Fruit fly (Drosophila melanogaster) whole organism, prepupa: ENCODE data around the gene Cdc45.

Experiments
- Blimp-1 ChIP-seq: fragments of 200-800 bp; sonication (Bioruptor generic); optimal IDR thresholded peaks from 3 replicates; lab custom pipeline; 2017; ENCODE audit warnings: missing biosample characterization, missing genetic modification characterization, mild to moderate bottlenecking, moderate library complexity, missing genetic modification reagents
- CG10669 ChIP-seq: fragments of 200-800 bp; sonication (Bioruptor generic); optimal IDR thresholded peaks from 3 replicates; lab custom pipeline; 2018; ENCODE audit warnings: missing biosample characterization, mild to moderate bottlenecking, missing genetic modification characterization, moderate library complexity
- CG11762 ChIP-seq: fragments of 200-800 bp; sonication (Bioruptor generic); optimal IDR thresholded peaks from 3 replicates; lab custom pipeline; 2016; ENCODE audit warnings: missing biosample characterization, missing genetic modification characterization; ENCODE audit not compliant: insufficient read depth
- CG15336 ChIP-seq: fragments of 200-800 bp; sonication (Bioruptor generic); IDR thresholded peaks from 2 replicates; pipeline ENCODE4 v1.3.6; 2022; ENCODE audit warnings: missing biosample characterization, missing genetic modification characterization
- CG16779 ChIP-seq: fragments of 200-800 bp; sonication (Bioruptor generic); optimal IDR thresholded peaks from 3 replicates; lab custom pipeline; 2017; ENCODE audit warnings: missing biosample characterization, mild to moderate bottlenecking, missing genetic modification characterization
- CG34406 ChIP-seq: fragments of 200-800 bp; sonication (Bioruptor generic); optimal IDR thresholded peaks from 3 replicates; lab custom pipeline; 2016; ENCODE audit warnings: missing biosample characterization, missing genetic modification characterization
- CG4318 ChIP-seq: fragments of 200-800 bp; sonication (Bioruptor generic); optimal IDR thresholded peaks from 3 replicates; lab custom pipeline; 2017; ENCODE audit warnings: missing biosample characterization, mild to moderate bottlenecking, missing genetic modification characterization
- CG6792 ChIP-seq: fragments of 200-800 bp; sonication (Bioruptor generic); optimal IDR thresholded peaks from 3 replicates; lab custom pipeline; 2016; ENCODE audit warnings: missing biosample characterization, missing genetic modification characterization
- CG6808 ChIP-seq: fragments of 200-800 bp; sonication (Bioruptor generic); optimal IDR thresholded peaks from 3 replicates; lab custom pipeline; 2017; ENCODE audit warnings: missing biosample characterization, missing genetic modification characterization, mild to moderate bottlenecking, moderate library complexity, missing genetic modification reagents
- CG6854 ChIP-seq: fragments of 200-800 bp; sonication (Bioruptor generic); optimal IDR thresholded peaks from 2 replicates; lab custom pipeline; 2017; ENCODE audit warnings: missing biosample characterization, mild to moderate bottlenecking, missing genetic modification characterization
- CG7368 ChIP-seq: fragments of 200-800 bp; sonication (Bioruptor generic); optimal IDR thresholded peaks from 3 replicates; lab custom pipeline; 2016; ENCODE audit warnings: missing biosample characterization, missing genetic modification characterization
- CG8119 ChIP-seq: fragments of 200-800 bp; sonication (Bioruptor generic); IDR thresholded peaks from 3 replicates; pipeline ENCODE4 v1.3.6; 2022; ENCODE audit warnings: missing biosample characterization, missing genetic modification characterization
- CG8319 ChIP-seq: fragments of 200-800 bp; sonication (Bioruptor generic); optimal IDR thresholded peaks from 3 replicates; lab custom pipeline; 2016; ENCODE audit warnings: missing biosample characterization, missing genetic modification characterization
- Eip78C ChIP-seq: fragments of 200-800 bp; sonication (Bioruptor generic); peaks from one replicate; lab custom pipeline; 2016; ENCODE audit warnings: missing biosample characterization, missing genetic modification characterization
- Ets21C ChIP-seq: fragments of 200-800 bp; sonication (Bioruptor generic); optimal IDR thresholded peaks from 3 replicates; lab custom pipeline; 2016; ENCODE audit warnings: missing biosample characterization, missing genetic modification characterization
- Gug ChIP-seq: fragments of 200-800 bp; sonication (Bioruptor generic); IDR thresholded peaks from 2 replicates; pipeline ENCODE4 v1.3.6; 2022; ENCODE audit warnings: missing biosample characterization, missing genetic modification characterization
- Hr39 ChIP-seq: fragments of 200-800 bp; sonication (Bioruptor generic); optimal IDR thresholded peaks from 2 replicates; lab custom pipeline; 2016; ENCODE audit warnings: missing biosample characterization, missing genetic modification characterization
- Hr4 ChIP-seq: fragments of 200-800 bp; sonication (Bioruptor generic); optimal IDR thresholded peaks from 3 replicates; lab custom pipeline; 2016; ENCODE audit warnings: missing biosample characterization, missing genetic modification characterization
- Lpt ChIP-seq: fragments of 200-800 bp; sonication (Bioruptor generic); optimal IDR thresholded peaks from 3 replicates; lab custom pipeline; 2016; ENCODE audit warnings: missing biosample characterization, missing genetic modification characterization
- Met ChIP-seq: fragments of 200-800 bp; sonication (Bioruptor generic); optimal IDR thresholded peaks from 3 replicates; lab custom pipeline; 2016; ENCODE audit warnings: missing biosample characterization, missing genetic modification characterization
- OdsH ChIP-seq: fragments of 200-800 bp; sonication (Bioruptor generic); optimal IDR thresholded peaks from 3 replicates; lab custom pipeline; 2016; ENCODE audit warnings: missing biosample characterization, missing genetic modification characterization
- Sox14 ChIP-seq: fragments of 200-800 bp; sonication (Bioruptor generic); optimal IDR thresholded peaks from 3 replicates; lab custom pipeline; 2016; ENCODE audit warnings: missing biosample characterization, missing genetic modification characterization
- acj6 ChIP-seq: fragments of 200-800 bp; sonication (Bioruptor generic); optimal IDR thresholded peaks from 3 replicates; lab custom pipeline; 2016; ENCODE audit warnings: missing biosample characterization, missing genetic modification characterization
- dac ChIP-seq: fragments of 200-800 bp; sonication (Bioruptor generic); optimal IDR thresholded peaks from 2 replicates; lab custom pipeline; 2017; ENCODE audit warnings: missing biosample characterization, mild to moderate bottlenecking, missing genetic modification characterization
- dsx ChIP-seq: fragments of 200-800 bp; optimal IDR thresholded peaks from 3 replicates; lab custom pipeline; 2019; ENCODE audit warnings: missing biosample characterization, mild to moderate bottlenecking, missing genetic modification characterization, moderate library complexity; ENCODE audit not compliant: poor library complexity, severe bottlenecking
- fd59A ChIP-seq: fragments of 200-800 bp; sonication (Bioruptor generic); optimal IDR thresholded peaks from 2 replicates; lab custom pipeline; 2017; ENCODE audit warnings: missing biosample characterization, mild to moderate bottlenecking, missing genetic modification characterization, missing genetic modification reagents
- fkh ChIP-seq: fragments of 200-800 bp; sonication (Bioruptor generic); optimal IDR thresholded peaks from 3 replicates; lab custom pipeline; 2017; ENCODE audit warnings: missing biosample characterization, mild to moderate bottlenecking, missing genetic modification characterization, moderate library complexity
- pdm3 ChIP-seq: fragments of 200-800 bp; sonication (Bioruptor generic); optimal IDR thresholded peaks from 3 replicates; lab custom pipeline; 2016; ENCODE audit warnings: missing biosample characterization, missing genetic modification characterization
- spab ChIP-seq: fragments of 200-800 bp; sonication (Bioruptor generic); optimal IDR thresholded peaks from 2 replicates; lab custom pipeline; 2017; ENCODE audit warnings: missing biosample characterization, mild to moderate bottlenecking, missing genetic modification characterization, missing genetic modification reagents
- ss ChIP-seq, 2 experiments: fragments of 200-800 bp; sonication (Bioruptor generic); optimal IDR thresholded peaks; 2 replicates in 1 of 2; 3 replicates in 1 of 2; lab custom pipeline; 2017 to 2018; ENCODE audit warnings: mild to moderate bottlenecking in 2 of 2, missing biosample characterization in 2 of 2, missing genetic modification characterization in 2 of 2, moderate library complexity in 1 of 2
- svp ChIP-seq: fragments of 200-800 bp; sonication (Bioruptor generic); peaks from one replicate; lab custom pipeline; 2016; ENCODE audit warnings: missing biosample characterization, missing genetic modification characterization
- topi ChIP-seq: fragments of 200-800 bp; sonication (Bioruptor generic); optimal IDR thresholded peaks from 3 replicates; lab custom pipeline; 2016; ENCODE audit warnings: missing biosample characterization, missing genetic modification characterization

Cdc45 gene

DNA sequence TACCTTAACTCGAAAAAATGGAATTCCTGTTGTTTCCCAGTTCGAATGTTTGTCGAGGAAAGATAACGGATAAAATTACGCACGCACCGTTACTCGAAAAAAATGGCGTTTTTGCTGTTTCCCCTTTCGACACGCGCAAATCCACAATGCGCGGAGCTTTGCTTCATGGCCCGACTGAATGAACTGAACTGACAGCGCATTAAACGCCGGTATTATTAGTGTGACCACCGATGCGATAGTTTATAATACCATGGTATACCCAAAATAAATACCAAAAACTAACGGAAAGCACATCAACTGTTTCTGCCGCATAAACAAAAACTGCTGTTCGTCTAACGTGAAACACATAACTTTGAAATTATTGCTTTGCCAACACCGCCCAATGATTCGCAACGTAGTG lies 3.8 kb downstream of the Cdc45 start, which contains the start of the genes CG32814, CG11638 and CG3021 (continued):
- no peak for TF ChIP-seq dac (GFP tag; lab: Kevin White, UChicago)
- TF ChIP-seq Ets21C: no peak
- TF ChIP-seq CG15336: 0 out of 2 replicates have a peak, but pooled peaks have one; percentile 30
- TF ChIP-seq CG16779: no peak
- TF ChIP-seq Hr39 (GFP tag; lab: Kevin White, UChicago): no peak
- peak; percentile 43 for TF ChIP-seq topi (GFP tag; lab: Kevin White, UChicago)
- no peak for TF ChIP-seq fd59A
- no peak for TF ChIP-seq CG4318 (GFP tag; lab: Kevin White, UChicago)
- peak; percentile 33 for TF ChIP-seq CG10669
- TF ChIP-seq CG8319 (GFP tag; lab: Kevin White, UChicago): no peak
- no peak for TF ChIP-seq acj6 (GFP tag; lab: Kevin White, UChicago)
- no peak for TF ChIP-seq Lpt
- TF ChIP-seq Hr4: no peak
- no peak for TF ChIP-seq CG6854 (GFP tag; lab: Kevin White, UChicago)
- peak; percentile 12 to 36 for TF ChIP-seq ss (GFP tag; optimal IDR thresholded peaks at IDR 0.05; lab: Kevin White, UChicago)
- no peak for TF ChIP-seq CG7368 (GFP tag; lab: Kevin White, UChicago)
- no peak for TF ChIP-seq Sox14 (GFP tag; lab: Kevin White, UChicago)
- TF ChIP-seq spab (GFP tag; lab: Kevin White, UChicago): no peak
- TF ChIP-seq fkh: no peak

DNA sequence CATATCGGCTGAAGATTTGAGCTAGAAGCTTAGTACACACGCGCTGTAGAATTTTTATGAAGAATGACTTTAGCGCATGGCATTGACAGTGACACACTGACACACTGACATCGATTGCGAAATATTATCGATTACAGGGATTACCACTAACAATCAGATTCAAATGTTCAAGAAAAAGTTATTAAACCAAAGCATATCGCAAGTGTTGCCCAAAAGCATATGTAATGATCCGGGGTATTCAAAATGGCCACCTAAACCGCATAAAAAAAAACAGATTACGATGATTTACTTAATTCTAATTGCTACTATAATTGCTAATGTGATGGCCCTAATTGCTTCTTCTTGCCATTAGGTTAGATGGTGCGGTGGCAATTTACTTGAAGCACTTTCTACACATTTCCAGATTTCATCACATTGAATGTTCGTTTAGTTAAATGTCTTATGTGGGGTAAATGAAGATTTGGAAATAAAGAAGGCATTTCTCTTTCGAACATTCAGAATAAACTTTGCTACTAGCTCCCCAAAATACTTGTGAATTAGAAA lies 18.7 kb downstream of the Cdc45 start, which contains the start of the genes TfIIA-S-2 and CG14631:
TSS of gene TfIIA-S-2 (minus strand) at position 101 of the 543 bp plus-strand sequence.
TSS of gene CG14631 (plus strand) at position 493 of the 543 bp plus-strand sequence.
- TF ChIP-seq CG8119 (GFP tag; lab: Robert Waterston, UW) (no peak), Sox14 (GFP tag; lab: Kevin White, UChicago) (no peak), CG6792 (GFP tag; lab: Kevin White, UChicago) (no peak), acj6 (GFP tag; lab: Kevin White, UChicago) (no peak), Gug (GFP tag; lab: Robert Waterston, UW) (no peak), CG6808 (GFP tag; lab: Kevin White, UChicago) (no peak), CG11762 (GFP tag; lab: Kevin White, UChicago) (no peak), svp (no peak), pdm3 (GFP tag; lab: Kevin White, UChicago) (no peak), Blimp-1 (GFP tag; lab: Kevin White, UChicago) (no peak), CG34406 (GFP tag; lab: Kevin White, UChicago) (no peak), spab (GFP tag; lab: Kevin White, UChicago) (no peak)

DNA sequence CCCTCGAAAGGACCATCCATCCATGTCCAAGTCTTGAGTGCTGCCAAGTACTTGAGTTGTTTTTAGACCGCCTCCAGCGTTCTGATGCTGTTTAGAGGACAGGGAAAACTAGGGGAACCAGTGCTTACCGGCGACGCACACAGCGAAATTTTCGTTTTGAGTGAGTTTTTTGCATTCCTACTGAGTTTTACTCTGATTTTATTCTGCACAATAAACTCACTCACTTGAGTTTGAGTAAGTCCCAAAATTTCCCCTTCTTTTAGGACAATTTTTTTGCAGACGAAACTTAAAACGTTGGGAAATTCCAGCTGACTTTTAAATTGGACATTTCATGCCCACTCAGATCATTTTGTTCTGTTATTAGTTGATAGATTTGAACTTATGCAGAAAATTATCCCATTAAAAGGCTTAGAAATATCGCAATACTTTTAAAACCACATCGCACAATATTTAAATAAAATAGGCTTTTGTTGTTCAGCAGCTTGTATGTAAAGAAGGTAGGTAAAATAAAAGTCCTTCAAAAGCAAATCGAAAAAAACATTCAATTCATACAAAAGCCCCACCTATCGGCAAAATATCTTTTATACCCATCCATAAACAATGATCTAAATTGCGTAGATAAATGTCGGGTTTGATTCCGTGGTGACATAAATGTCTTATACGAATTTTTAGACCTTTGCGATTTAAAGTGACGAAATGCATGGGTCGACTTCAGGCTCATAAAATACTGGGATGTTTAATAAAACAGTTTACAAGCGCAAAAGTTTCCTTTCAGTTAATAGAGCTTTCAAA lies 20.7 kb downstream of the Cdc45 start:
- no peak for TF ChIP-seq CG7368 (GFP tag; lab: Kevin White, UChicago)
- TF ChIP-seq Eip78C (GFP tag; lab: Kevin White, UChicago): peak; percentile 48

DNA sequence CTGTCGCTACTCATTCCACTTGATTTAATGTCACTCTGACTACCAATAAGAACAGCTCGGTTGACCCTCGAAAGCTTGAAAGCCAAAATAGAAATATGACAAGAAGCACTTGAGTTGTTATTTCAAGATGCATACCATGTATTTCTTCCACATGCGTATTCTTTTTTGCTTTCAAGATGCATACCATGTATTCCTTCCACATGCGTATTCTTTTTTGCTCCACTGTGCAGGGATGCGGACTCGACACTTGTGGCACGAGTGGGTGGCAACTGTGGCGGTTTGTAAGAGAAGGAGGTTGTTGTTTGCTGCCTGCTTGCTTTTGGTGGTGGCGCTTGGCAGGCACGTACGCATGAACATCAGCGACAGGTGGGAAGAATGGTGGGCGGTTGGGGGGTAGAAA lies 24.2 kb downstream of the Cdc45 start:
- peak; percentile 35 for TF ChIP-seq Eip78C (GFP tag; lab: Kevin White, UChicago)
- no peak for TF ChIP-seq fd59A

DNA sequence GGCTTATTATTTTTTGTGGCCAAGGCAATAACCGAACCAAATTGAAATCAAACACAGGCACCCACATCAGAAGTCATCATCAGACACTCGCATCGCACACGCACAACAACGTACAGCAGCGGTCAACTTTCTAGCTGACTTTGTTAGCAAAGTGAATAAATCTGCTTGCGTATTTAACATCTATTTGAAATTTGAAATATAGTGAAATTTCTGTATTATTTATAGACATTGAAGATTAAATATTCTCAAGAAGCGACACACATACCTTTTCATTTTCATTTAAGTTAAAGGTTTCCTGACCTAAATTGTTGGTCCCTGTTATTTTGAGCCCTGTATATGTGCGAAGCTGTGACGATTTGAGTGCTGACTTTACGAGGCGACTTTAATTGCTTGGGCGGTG lies 31.5 kb downstream of the Cdc45 start:
- peak; percentile 74 for TF ChIP-seq svp
- peak; percentile 64 for TF ChIP-seq Eip78C (GFP tag; lab: Kevin White, UChicago)
- no peak for TF ChIP-seq OdsH
- TF ChIP-seq dsx (GFP tag; lab: Kevin White, UChicago): no peak
- TF ChIP-seq Met (GFP tag; lab: Kevin White, UChicago): peak; percentile 12
